Fruit fly (Drosophila melanogaster) whole organism, embryonic: ENCODE results near the gene twe.

Experiments used
- ATbp ChIP-seq: fragments of 200-800 bp; sonication (Bioruptor generic); optimal IDR thresholded peaks from 2 replicates; lab custom pipeline; 2017; ENCODE audit warnings: missing biosample characterization, mild to moderate bottlenecking, missing genetic modification characterization, missing genetic modification reagents
- Abd-B ChIP-seq: fragments of 200-800 bp; sonication (Bioruptor generic); optimal IDR thresholded peaks from 2 replicates; lab custom pipeline; 2018; ENCODE audit warnings: missing biosample characterization, mild to moderate bottlenecking, missing genetic modification characterization, moderate library complexity
- Bgb ChIP-seq: fragments of 200-800 bp; sonication (Bioruptor generic); IDR thresholded peaks from 2 replicates; pipeline ENCODE4 v1.3.6; 2022; ENCODE audit warnings: missing biosample characterization, missing genetic modification characterization; ENCODE audit not compliant: partially characterized antibody
- C15 ChIP-seq: fragments of 200-800 bp; sonication (Bioruptor generic); IDR thresholded peaks from 3 replicates; pipeline ENCODE4 v1.3.6; 2022; ENCODE audit warnings: missing biosample characterization, missing genetic modification characterization
- CG10274 ChIP-seq: fragments of 200-800 bp; sonication (Bioruptor generic); optimal IDR thresholded peaks from 3 replicates; lab custom pipeline; 2017; ENCODE audit warnings: missing biosample characterization, mild to moderate bottlenecking, missing genetic modification characterization
- CG10565 ChIP-seq: fragments of 200-800 bp; sonication (Bioruptor generic); optimal IDR thresholded peaks from 3 replicates; lab custom pipeline; 2016; ENCODE audit warnings: missing biosample characterization, mild to moderate bottlenecking, missing genetic modification characterization
- CG12104 ChIP-seq: fragments of 200-800 bp; sonication (Bioruptor generic); optimal IDR thresholded peaks from 3 replicates; lab custom pipeline; 2016; ENCODE audit warnings: missing biosample characterization, missing genetic modification characterization
- CG12744 ChIP-seq: fragments of 200-800 bp; sonication (Bioruptor generic); optimal IDR thresholded peaks from 2 replicates; lab custom pipeline; 2016; ENCODE audit warnings: missing biosample characterization, missing genetic modification characterization
- CG15073 ChIP-seq: fragments of 200-800 bp; sonication (Bioruptor generic); optimal IDR thresholded peaks from 2 replicates; lab custom pipeline; 2016; ENCODE audit warnings: missing biosample characterization, missing genetic modification characterization
- CG15601 ChIP-seq: fragments of 200-800 bp; sonication (Bioruptor generic); optimal IDR thresholded peaks from 3 replicates; lab custom pipeline; 2019; ENCODE audit warnings: missing biosample characterization, mild to moderate bottlenecking, missing genetic modification characterization, moderate library complexity
- CG15696 ChIP-seq: fragments of 200-800 bp; sonication (Bioruptor generic); optimal IDR thresholded peaks from 2 replicates; lab custom pipeline; 2019; ENCODE audit warnings: missing biosample characterization, mild to moderate bottlenecking, missing genetic modification characterization, moderate library complexity
- CG17802 ChIP-seq: fragments of 200-800 bp; sonication (Bioruptor generic); optimal IDR thresholded peaks from 2 replicates; lab custom pipeline; 2018; ENCODE audit warnings: missing biosample characterization, mild to moderate bottlenecking, missing genetic modification characterization, moderate library complexity
- CG18619 ChIP-seq: fragments of 200-800 bp; sonication (Bioruptor generic); optimal IDR thresholded peaks from 3 replicates; lab custom pipeline; 2017; ENCODE audit warnings: missing biosample characterization, mild to moderate bottlenecking, missing genetic modification characterization
- CG2120 ChIP-seq: fragments of 200-800 bp; sonication (Bioruptor generic); optimal IDR thresholded peaks from 3 replicates; lab custom pipeline; 2016; ENCODE audit warnings: missing biosample characterization, missing genetic modification characterization
- CG2199 ChIP-seq: fragments of 200-800 bp; sonication (Bioruptor generic); IDR thresholded peaks from 3 replicates; pipeline ENCODE4 v1.3.6; 2022; ENCODE audit warnings: missing biosample characterization, missing genetic modification characterization
- CG2678 ChIP-seq: fragments of 200-800 bp; sonication (Bioruptor generic); optimal IDR thresholded peaks from 3 replicates; lab custom pipeline; 2019; ENCODE audit warnings: missing biosample characterization, mild to moderate bottlenecking, missing genetic modification characterization, moderate library complexity
- CG32767 ChIP-seq: fragments of 200-800 bp; sonication (Bioruptor generic); IDR thresholded peaks from 2 replicates; pipeline ENCODE4 v1.3.6; 2022; ENCODE audit warnings: missing biosample characterization, missing genetic modification characterization
- CG3995 ChIP-seq: fragments of 200-800 bp; sonication (Bioruptor generic); optimal IDR thresholded peaks from 3 replicates; lab custom pipeline; 2016; ENCODE audit warnings: missing biosample characterization, missing genetic modification characterization
- CG6175 ChIP-seq: fragments of 200-800 bp; sonication (Bioruptor generic); IDR thresholded peaks from 3 replicates; pipeline ENCODE4 v1.3.6; 2022; ENCODE audit warnings: missing biosample characterization, missing genetic modification characterization
- CG6854 ChIP-seq: fragments of 200-800 bp; sonication (Bioruptor generic); optimal IDR thresholded peaks from 3 replicates; lab custom pipeline; 2017; ENCODE audit warnings: missing biosample characterization, mild to moderate bottlenecking, missing genetic modification characterization
- CG7357 ChIP-seq: fragments of 200-800 bp; sonication (Bioruptor generic); IDR thresholded peaks from 3 replicates; pipeline ENCODE4 v1.3.6; 2022; ENCODE audit warnings: missing biosample characterization, missing genetic modification characterization
- CTCF ChIP-seq: fragments of 200-800 bp; sonication (Bioruptor generic); optimal IDR thresholded peaks from 2 replicates; lab custom pipeline; 2017; ENCODE audit warnings: missing biosample characterization, mild to moderate bottlenecking, missing genetic modification characterization, moderate library complexity
- E2f2 ChIP-seq: fragments of 200-800 bp; sonication (Bioruptor generic); IDR thresholded peaks from 2 replicates; pipeline ENCODE4 v1.3.6; 2022; ENCODE audit warnings: missing biosample characterization, missing genetic modification characterization
- H15 ChIP-seq: fragments of 200-800 bp; sonication (Bioruptor generic); IDR thresholded peaks from 3 replicates; pipeline ENCODE4 v1.3.6; 2022; ENCODE audit warnings: missing biosample characterization, missing genetic modification characterization
- Hmr ChIP-seq: fragments of 200-800 bp; sonication (Bioruptor generic); optimal IDR thresholded peaks from 3 replicates; lab custom pipeline; 2017; ENCODE audit warnings: mild to moderate bottlenecking, missing biosample characterization, missing genetic modification reagents, missing genetic modification characterization
- MBD-R2 ChIP-seq: fragments of 200-800 bp; sonication (Bioruptor generic); IDR thresholded peaks from 2 replicates; pipeline ENCODE4 v1.3.6; 2022; ENCODE audit warnings: missing biosample characterization, missing genetic modification characterization
- Oaz ChIP-seq: fragments of 200-800 bp; sonication (Bioruptor generic); IDR thresholded peaks from 2 replicates; pipeline ENCODE4 v1.3.6; 2022; ENCODE audit warnings: missing biosample characterization, missing genetic modification characterization
- Oli ChIP-seq: fragments of 200-800 bp; sonication (Bioruptor generic); optimal IDR thresholded peaks from 2 replicates; lab custom pipeline; 2018; ENCODE audit warnings: missing biosample characterization, mild to moderate bottlenecking, missing genetic modification characterization, moderate library complexity
- Sry-δ ChIP-seq: fragments of 200-800 bp; sonication (Bioruptor generic); optimal IDR thresholded peaks from 2 replicates; lab custom pipeline; 2016; ENCODE audit warnings: missing biosample characterization, missing genetic modification characterization
- Tbp ChIP-seq: fragments of >200 bp; optimal IDR thresholded peaks from 2 replicates; lab custom pipeline; 2018; ENCODE audit warnings: missing biosample characterization, missing genetic modification characterization
- Vsx1 ChIP-seq: fragments of 200-800 bp; sonication (Bioruptor generic); optimal IDR thresholded peaks from 2 replicates; lab custom pipeline; 2017; ENCODE audit warnings: missing biosample characterization, mild to moderate bottlenecking, missing genetic modification characterization, missing genetic modification reagents
- al ChIP-seq: fragments of 200-800 bp; sonication (Bioruptor generic); IDR thresholded peaks from 2 replicates; pipeline ENCODE4 v1.3.6; 2022; ENCODE audit warnings: missing biosample characterization, missing genetic modification characterization
- ato ChIP-seq: fragments of 200-800 bp; sonication (Bioruptor generic); IDR thresholded peaks from 2 replicates; pipeline ENCODE4 v1.3.6; 2022; ENCODE audit warnings: missing biosample characterization, missing genetic modification characterization; ENCODE audit not compliant: partially characterized antibody
- chm ChIP-seq: fragments of 200-800 bp; sonication (Bioruptor generic); IDR thresholded peaks from 2 replicates; pipeline ENCODE4 v1.3.6; 2022; ENCODE audit warnings: missing biosample characterization, missing genetic modification characterization
- crp ChIP-seq, 2 experiments: fragments of 200-800 bp; sonication (Bioruptor generic); optimal IDR thresholded peaks; 2 replicates in 1 of 2; 3 replicates in 1 of 2; lab custom pipeline; 2017; ENCODE audit warnings: missing biosample characterization in 2 of 2, missing genetic modification characterization in 2 of 2, mild to moderate bottlenecking in 1 of 2, moderate library complexity in 1 of 2
- dysf ChIP-seq: fragments of 200-800 bp; sonication (Bioruptor generic); IDR thresholded peaks from 3 replicates; pipeline ENCODE4 v1.3.6; 2022; ENCODE audit warnings: missing biosample characterization, missing genetic modification characterization
- esg ChIP-seq: fragments of 200-800 bp; sonication (Bioruptor generic); conservative IDR thresholded peaks from 2 replicates; pipeline ENCODE4 v1.3.6; 2022; ENCODE audit warnings: missing biosample characterization, missing genetic modification characterization
- fd64A ChIP-seq: fragments of 200-800 bp; sonication (Bioruptor generic); optimal IDR thresholded peaks from 3 replicates; lab custom pipeline; 2018; ENCODE audit warnings: missing biosample characterization, mild to moderate bottlenecking, missing genetic modification characterization
- gsb ChIP-seq: fragments of 200-800 bp; sonication (Bioruptor generic); IDR thresholded peaks from 2 replicates; pipeline ENCODE4 v1.3.6; 2022; ENCODE audit warnings: missing biosample characterization, missing genetic modification characterization
- jigr1 ChIP-seq: fragments of 200-800 bp; sonication (Bioruptor generic); IDR thresholded peaks from 3 replicates; pipeline ENCODE4 v1.3.6; 2022; ENCODE audit warnings: missing biosample characterization, missing genetic modification characterization
- ken ChIP-seq: fragments of 200-800 bp; sonication (Bioruptor generic); IDR thresholded peaks from 3 replicates; pipeline ENCODE4 v1.3.6; 2022; ENCODE audit warnings: missing biosample characterization, missing genetic modification characterization
- lola ChIP-seq, 3 experiments: fragments of >200 bp in 2 of 3; fragments of 200-800 bp in 1 of 3; sonication (Bioruptor generic) in 1 of 3; optimal IDR thresholded peaks; 2 replicates each; lab custom pipeline; 2017 to 2019; ENCODE audit warnings: missing biosample characterization in 3 of 3, missing genetic modification characterization in 3 of 3, mild to moderate bottlenecking in 1 of 3, moderate library complexity in 1 of 3
- maf-S ChIP-seq: fragments of 200-800 bp; sonication (Bioruptor generic); optimal IDR thresholded peaks from 2 replicates; lab custom pipeline; 2016; ENCODE audit warnings: missing biosample characterization, missing genetic modification characterization
- otp ChIP-seq: fragments of 200-800 bp; sonication (Bioruptor generic); IDR thresholded peaks from 3 replicates; pipeline ENCODE4, ENCODE4 v1.3.6; 2022; ENCODE audit warnings: missing biosample characterization, missing genetic modification characterization
- pum ChIP-seq: fragments of 200-800 bp; sonication (Bioruptor generic); optimal IDR thresholded peaks from 2 replicates; lab custom pipeline; 2016; ENCODE audit warnings: missing biosample characterization, missing genetic modification characterization
- rib ChIP-seq: fragments of 200-800 bp; sonication (Bioruptor generic); IDR thresholded peaks from 2 replicates; pipeline ENCODE4 v1.3.6; 2022; ENCODE audit warnings: missing biosample characterization, missing genetic modification characterization
- row ChIP-seq: fragments of 200-800 bp; sonication (Bioruptor generic); IDR thresholded peaks from 3 replicates; pipeline ENCODE4 v1.3.6; 2022; ENCODE audit warnings: missing biosample characterization, missing genetic modification characterization
- scrt ChIP-seq: fragments of 200-800 bp; sonication (Bioruptor generic); optimal IDR thresholded peaks from 2 replicates; lab custom pipeline; 2018; ENCODE audit warnings: missing biosample characterization, mild to moderate bottlenecking, missing genetic modification characterization, moderate library complexity
- slbo ChIP-seq: fragments of 200-800 bp; sonication (Bioruptor generic); IDR thresholded peaks from 2 replicates; pipeline ENCODE4 v1.3.6; 2022; ENCODE audit warnings: missing biosample characterization, missing genetic modification characterization
- vvl ChIP-seq: fragments of 200-800 bp; sonication (Bioruptor generic); IDR thresholded peaks from 2 replicates; pipeline ENCODE4 v1.3.6; 2022; ENCODE audit warnings: missing biosample characterization, missing genetic modification characterization
- wek ChIP-seq: fragments of 200-800 bp; sonication (Bioruptor generic); optimal IDR thresholded peaks from 3 replicates; lab custom pipeline; 2018; ENCODE audit warnings: missing biosample characterization, mild to moderate bottlenecking, missing genetic modification characterization, moderate library complexity
- wor ChIP-seq: fragments of 200-800 bp; sonication (Bioruptor generic); IDR thresholded peaks from 2 replicates; pipeline ENCODE4 v1.3.6; 2022; ENCODE audit warnings: missing biosample characterization, missing genetic modification characterization

twe gene

DNA sequence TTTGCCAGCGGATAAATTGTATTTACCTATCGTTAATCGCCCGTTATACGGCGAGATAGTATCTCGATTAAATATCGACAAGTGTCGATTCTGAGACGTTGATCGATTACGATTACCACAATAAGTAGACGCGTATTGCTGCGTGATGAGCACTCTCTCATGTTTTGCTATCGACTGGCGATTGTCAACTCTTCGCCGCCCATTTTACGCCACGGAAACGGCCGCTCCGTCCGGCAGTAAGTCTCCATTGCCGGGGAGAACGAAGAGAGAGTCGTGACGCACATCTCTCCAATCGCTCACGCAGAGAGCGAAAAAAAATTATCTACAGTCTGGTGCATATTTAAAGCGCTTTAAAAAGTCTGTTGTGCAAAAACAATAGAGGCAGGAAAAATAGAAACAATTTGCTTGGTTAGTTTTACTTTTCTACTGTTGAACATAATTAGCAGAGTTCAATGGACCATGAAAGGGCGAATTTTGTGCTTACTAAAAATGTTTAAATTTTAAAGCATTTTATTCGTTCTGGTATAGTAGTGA is 10.0 kb downstream of the twe start, which contains the start of gene CG46309 (continued):
- TF ChIP-seq CG10565 (GFP tag; lab: Kevin White, UChicago) (no peak), Abd-B (GFP tag; lab: Kevin White, UChicago) (no peak), MBD-R2 (GFP tag; lab: Robert Waterston, UW) (no peak), CTCF (GFP tag; lab: Kevin White, UChicago) (no peak), maf-S (GFP tag; lab: Kevin White, UChicago) (no peak), lola (GFP tag; optimal IDR thresholded peaks at IDR 0.05; lab: Kevin White, UChicago) (no peak), CG18619 (GFP tag; lab: Kevin White, UChicago) (peak; percentile 25), Oaz (GFP tag; lab: Robert Waterston, UW) (no peak), Oli (no peak), CG2678 (no peak), CG6854 (no peak), gsb (GFP tag; lab: Robert Waterston, UW) (no peak), CG15601 (tag; lab: Kevin White, UChicago) (no peak), Bgb (GFP tag; lab: Robert Waterston, UW) (peak; percentile 94), CG3995 (GFP tag; lab: Kevin White, UChicago) (no peak), Sry-δ (peak; percentile 39), ATbp (GFP tag; lab: Kevin White, UChicago) (no peak), Vsx1 (GFP tag; lab: Kevin White, UChicago) (peak; percentile 2), chm (GFP tag; lab: Robert Waterston, UW) (no peak), CG17802 (no peak), C15 (no peak), wek (GFP tag; lab: Kevin White, UChicago) (no peak), CG32767 (GFP tag; lab: Robert Waterston, UW) (no peak), slbo (GFP tag; lab: Robert Waterston, UW) (no peak), scrt (GFP tag; lab: Kevin White, UChicago) (no peak), CG6175 (GFP tag; lab: Robert Waterston, UW) (no peak), al (no peak), H15 (GFP tag; lab: Robert Waterston, UW) (no peak), wor (GFP tag; lab: Robert Waterston, UW) (no peak), Hmr (peak; percentile 29), CG12104 (GFP tag; lab: Kevin White, UChicago) (peak; percentile 18), rib (GFP tag; lab: Robert Waterston, UW) (no peak), CG7357 (GFP tag; lab: Robert Waterston, UW) (no peak), otp (GFP tag; lab: Robert Waterston, UW) (no peak), E2f2 (GFP tag; lab: Robert Waterston, UW) (no peak), Tbp (GFP tag; lab: Kevin White, UChicago) (no peak), jigr1 (GFP tag; lab: Robert Waterston, UW) (no peak), pum (GFP tag; lab: Kevin White, UChicago) (no peak), ato (peak; percentile 98), dysf (no peak; the same call in 2 of the 3 replicates), CG10274 (GFP tag; lab: Kevin White, UChicago) (no peak), crp (GFP tag; optimal IDR thresholded peaks at IDR 0.05; lab: Kevin White, UChicago) (no peak), ken (no peak), vvl (GFP tag; lab: Robert Waterston, UW) (no peak), esg (no peak), row (GFP tag; lab: Robert Waterston, UW) (peak; percentile 76; the same call in 1 of the 3 replicates), CG12744 (GFP tag; lab: Kevin White, UChicago) (no peak), CG15073 (no peak), CG2199 (GFP tag; lab: Robert Waterston, UW) (no peak), CG15696 (tag; lab: Kevin White, UChicago) (no peak), CG2120 (GFP tag; lab: Kevin White, UChicago) (peak; percentile 74), fd64A (GFP tag; lab: Kevin White, UChicago) (no peak)
